Worm (Caenorhabditis elegans): ENCODE results near the gene C44H9.4.
A peak's percentile ranks its signal among the peaks of the same experiment; 100 is the strongest.

Gene C44H9.4

ce11 chrV:12869948-12870347 is 34.5 kb downstream of the C44H9.4 start, which contains the start of gene T07F10.3 (continued):
- TF ChIP-seq nhr-237 (tag; optimal IDR thresholded peaks at IDR 0.05), result no peak

- no peak for TF ChIP-seq nfya-1 (tag; optimal IDR thresholded peaks at IDR 0.05; ENCODE audit: insufficient read depth)
- TF ChIP-seq pha-4 (tag; optimal IDR thresholded peaks at IDR 0.05), result peak; percentile 85
- no peak for TF ChIP-seq nhr-11 (tag; optimal IDR thresholded peaks at IDR 0.05)
- no peak for TF ChIP-seq nhr-43 (tag; optimal IDR thresholded peaks at IDR 0.05; ENCODE audit: poor library complexity, severe bottlenecking)
- no peak for TF ChIP-seq ZK546.5 (tag; optimal IDR thresholded peaks at IDR 0.05)
- no peak for TF ChIP-seq elt-2 (tag; optimal IDR thresholded peaks at IDR 0.05)
- TF ChIP-seq ztf-11 (tag; optimal IDR thresholded peaks at IDR 0.05), result no peak
- TF ChIP-seq egl-27 (tag; optimal IDR thresholded peaks at IDR 0.05), result no peak
- no peak for TF ChIP-seq daf-12 (tag; optimal IDR thresholded peaks at IDR 0.05)
Measured at ce11 chrV:12870740-12871139, 35.3 kb downstream of the C44H9.4 start.

ce11 chrV:12871753-12872152 is 36.3 kb downstream of the C44H9.4 start, which contains the start of gene bus-19:
Gene bus-19, plus strand, starts transcription at chrV:12872053.
- TF ChIP-seq egl-27 (tag; optimal IDR thresholded peaks at IDR 0.05) (no peak), pha-4 (tag; optimal IDR thresholded peaks at IDR 0.05) (peak; percentile 41)

ce11 chrV:12875850-12876249 is 40.4 kb downstream of the C44H9.4 start:
- TF ChIP-seq tbx-2 (tag; optimal IDR thresholded peaks at IDR 0.05) (no peak), nhr-25 (tag; optimal IDR thresholded peaks at IDR 0.05) (peak; percentile 48), nhr-43 (tag; optimal IDR thresholded peaks at IDR 0.05; ENCODE audit: poor library complexity, severe bottlenecking) (peak; percentile 18)

ce11 chrV:12876708-12877107 is 41.2 kb downstream of the C44H9.4 start:
- peak; percentile 73 for TF ChIP-seq elt-2 (tag; optimal IDR thresholded peaks at IDR 0.05)
- no peak for TF ChIP-seq fkh-10 (GFP tag; optimal IDR thresholded peaks at IDR 0.05)
- TF ChIP-seq pqm-1 (tag; optimal IDR thresholded peaks at IDR 0.05), result peak; percentile 73

ce11 chrV:12877579-12877978 is 42.1 kb downstream of the C44H9.4 start:
- peak; percentile 19 for TF ChIP-seq elt-2 (tag; optimal IDR thresholded peaks at IDR 0.05)
- no peak for TF ChIP-seq fos-1 (tag; optimal IDR thresholded peaks at IDR 0.05)

ce11 chrV:12879349-12879748 is 43.9 kb downstream of the C44H9.4 start:
- TF ChIP-seq ztf-4 (tag; optimal IDR thresholded peaks at IDR 0.05) (no peak), lin-39 (tag; optimal IDR thresholded peaks at IDR 0.05) (no peak), ama-1 (optimal IDR thresholded peaks at IDR 0.05) (peak; percentile 36), unc-39 (tag; optimal IDR thresholded peaks at IDR 0.05) (no peak), nhr-25 (tag; optimal IDR thresholded peaks at IDR 0.05) (peak; percentile 70), unc-62 (GFP tag; optimal IDR thresholded peaks at IDR 0.05) (no peak), nhr-76 (tag; optimal IDR thresholded peaks at IDR 0.05) (no peak), nhr-43 (tag; optimal IDR thresholded peaks at IDR 0.05; ENCODE audit: poor library complexity, severe bottlenecking) (peak; percentile 13), nfya-1 (tag; optimal IDR thresholded peaks at IDR 0.05; ENCODE audit: insufficient read depth) (no peak)

ce11 chrV:12881396-12881795 is 45.9 kb downstream of the C44H9.4 start:
- TF ChIP-seq nhr-25 (tag; optimal IDR thresholded peaks at IDR 0.05) (peak; percentile 5), ztf-11 (tag; optimal IDR thresholded peaks at IDR 0.05) (no peak), nhr-23 (tag; optimal IDR thresholded peaks at IDR 0.05) (no peak)

ce11 chrV:12882370-12882769 is 46.9 kb downstream of the C44H9.4 start:
- no peak for TF ChIP-seq mdl-1 (tag; optimal IDR thresholded peaks at IDR 0.05)
- TF ChIP-seq skn-1 (tag; optimal IDR thresholded peaks at IDR 0.05), result no peak
- no peak for TF ChIP-seq nhr-28 (tag; optimal IDR thresholded peaks at IDR 0.05)
- TF ChIP-seq fkh-10 (GFP tag; optimal IDR thresholded peaks at IDR 0.05), result no peak
- no peak for TF ChIP-seq egl-27 (tag; optimal IDR thresholded peaks at IDR 0.05)
- TF ChIP-seq unc-62 (GFP tag; optimal IDR thresholded peaks at IDR 0.05), result no peak
- no peak for TF ChIP-seq egl-5 (tag; optimal IDR thresholded peaks at IDR 0.05)
- TF ChIP-seq eor-1 (tag; optimal IDR thresholded peaks at IDR 0.05), result no peak
- TF ChIP-seq ama-1 (optimal IDR thresholded peaks at IDR 0.05), result no peak
- TF ChIP-seq fkh-2 (tag; optimal IDR thresholded peaks at IDR 0.05), result no peak
- no peak for TF ChIP-seq ceh-9 (tag; optimal IDR thresholded peaks at IDR 0.05)
- TF ChIP-seq ceh-16 (tag; optimal IDR thresholded peaks at IDR 0.05), result no peak
- no peak for TF ChIP-seq elt-3 (tag; optimal IDR thresholded peaks at IDR 0.05)
- TF ChIP-seq ztf-11 (tag; optimal IDR thresholded peaks at IDR 0.05), result no peak
- no peak for TF ChIP-seq nhr-12 (tag; optimal IDR thresholded peaks at IDR 0.05)

All from whole organism, L3 larva.